Worm (Caenorhabditis elegans): ENCODE measurements around the gene egas-4.

The egas-4 gene

ce11 chrIV:7451345-7451744, 46.3 kb downstream of the egas-4 start, which contains the start of gene tes-1:
Gene tes-1 (minus strand): TSS chrIV:7451445.
- TF ChIP-seq fkh-2 (tag; optimal IDR thresholded peaks at IDR 0.05) (no peak), ztf-11 (tag; optimal IDR thresholded peaks at IDR 0.05) (no peak), fos-1 (tag; optimal IDR thresholded peaks at IDR 0.05) (no peak), lsy-12 (tag; optimal IDR thresholded peaks at IDR 0.05) (no peak), ceh-16 (tag; optimal IDR thresholded peaks at IDR 0.05) (no peak), unc-39 (tag; optimal IDR thresholded peaks at IDR 0.05) (no peak), nhr-23 (tag; optimal IDR thresholded peaks at IDR 0.05) (no peak), ZK546.5 (tag; optimal IDR thresholded peaks at IDR 0.05) (no peak), ceh-9 (tag; optimal IDR thresholded peaks at IDR 0.05) (no peak), lin-15B (tag; optimal IDR thresholded peaks at IDR 0.05) (no peak), skn-1 (tag; optimal IDR thresholded peaks at IDR 0.05) (no peak), elt-2 (tag; optimal IDR thresholded peaks at IDR 0.05) (no peak), unc-62 (GFP tag; optimal IDR thresholded peaks at IDR 0.05) (no peak), elt-1 (tag; optimal IDR thresholded peaks at IDR 0.05) (no peak), R02D3.7 (tag; optimal IDR thresholded peaks at IDR 0.05) (no peak), nhr-12 (tag; optimal IDR thresholded peaks at IDR 0.05) (no peak), aly-2 (tag; optimal IDR thresholded peaks at IDR 0.05) (no peak), nhr-11 (tag; optimal IDR thresholded peaks at IDR 0.05) (no peak)

ce11 chrIV:7447556-7447955, 50.1 kb downstream of the egas-4 start, which contains the start of gene B0496.2:
Gene B0496.2 (plus strand): TSS chrIV:7447856.
- TF ChIP-seq fos-1 (tag; optimal IDR thresholded peaks at IDR 0.05) (no peak), lin-39 (tag; optimal IDR thresholded peaks at IDR 0.05) (no peak), mdl-1 (tag; optimal IDR thresholded peaks at IDR 0.05) (no peak), mml-1 (tag; optimal IDR thresholded peaks at IDR 0.05) (no peak), egl-5 (tag; optimal IDR thresholded peaks at IDR 0.05) (no peak), elt-3 (tag; optimal IDR thresholded peaks at IDR 0.05) (no peak), R02D3.7 (tag; optimal IDR thresholded peaks at IDR 0.05) (no peak), pha-4 (tag; optimal IDR thresholded peaks at IDR 0.05) (no peak), daf-12 (tag; optimal IDR thresholded peaks at IDR 0.05) (no peak), nhr-28 (tag; optimal IDR thresholded peaks at IDR 0.05) (no peak), zag-1 (tag; optimal IDR thresholded peaks at IDR 0.05) (no peak), egl-27 (tag; optimal IDR thresholded peaks at IDR 0.05) (no peak), lsy-12 (tag; optimal IDR thresholded peaks at IDR 0.05) (no peak), nhr-12 (tag; optimal IDR thresholded peaks at IDR 0.05) (no peak), fkh-10 (GFP tag; optimal IDR thresholded peaks at IDR 0.05) (no peak), eor-1 (tag; optimal IDR thresholded peaks at IDR 0.05) (no peak), snpc-4 (tag; optimal IDR thresholded peaks at IDR 0.05) (no peak), fkh-2 (tag; optimal IDR thresholded peaks at IDR 0.05) (no peak), unc-62 (GFP tag; optimal IDR thresholded peaks at IDR 0.05) (no peak), elt-1 (tag; optimal IDR thresholded peaks at IDR 0.05) (no peak)

ce11 chrIV:7445995-7446394, 51.7 kb downstream of the egas-4 start, which contains the start of gene B0496.1:
Gene B0496.1 (plus strand): TSS chrIV:7446295.
- no peak for TF ChIP-seq nhr-28 (tag; optimal IDR thresholded peaks at IDR 0.05)
- TF ChIP-seq eor-1 (tag; optimal IDR thresholded peaks at IDR 0.05) = no peak
- TF ChIP-seq pqm-1 (tag; optimal IDR thresholded peaks at IDR 0.05) = no peak
- no peak for TF ChIP-seq sea-2 (GFP tag; optimal IDR thresholded peaks at IDR 0.05)
- no peak for TF ChIP-seq elt-1 (tag; optimal IDR thresholded peaks at IDR 0.05)
- TF ChIP-seq ZK546.5 (tag; optimal IDR thresholded peaks at IDR 0.05) = no peak
- TF ChIP-seq mdl-1 (tag; optimal IDR thresholded peaks at IDR 0.05) = no peak
- TF ChIP-seq ama-1 (optimal IDR thresholded peaks at IDR 0.05) = no peak

- TF ChIP-seq hmg-11 (tag; optimal IDR thresholded peaks at IDR 0.05) = no peak
- no peak for TF ChIP-seq ztf-11 (tag; optimal IDR thresholded peaks at IDR 0.05)
- TF ChIP-seq pha-4 (tag; optimal IDR thresholded peaks at IDR 0.05) = no peak
- no peak for TF ChIP-seq lin-39 (tag; optimal IDR thresholded peaks at IDR 0.05)
Measured at ce11 chrIV:7445236-7445635, 52.4 kb downstream of the egas-4 start, which contains the start of gene valv-1. Gene valv-1 (minus strand): TSS chrIV:7445336.
